Worm (Caenorhabditis elegans) whole organism, L4 larva: ENCODE measurements around the gene F16G10.13.

ENCODE experiments used
- T20F7.1 ChIP-seq: fragments of 200-800 bp; sonication (Bioruptor generic); optimal IDR thresholded peaks from 2 replicates; lab custom pipeline; 2018; ENCODE audit warnings: mild to moderate bottlenecking, missing genetic modification characterization, missing compliant biosample characterization
- Y105C5A.15 ChIP-seq: fragments of 200-800 bp; sonication (Bioruptor generic); IDR thresholded peaks from 2 replicates; pipeline ENCODE4 v1.3.6; 2022; ENCODE audit warnings: missing genetic modification characterization, missing compliant biosample characterization
- aha-1 ChIP-seq: fragments of 150-350 bp; peaks from one replicate; lab custom pipeline; 2014; ENCODE audit warnings: missing biosample characterization, missing genetic modification characterization
- ceh-62 ChIP-seq: sonication (generic microtip); optimal IDR thresholded peaks from 2 replicates; lab custom pipeline; 2017; ENCODE audit warnings: missing biosample characterization, missing genetic modification characterization
- cey-2 ChIP-seq: sonication (generic microtip); optimal IDR thresholded peaks from 3 replicates; lab custom pipeline; 2017; ENCODE audit warnings: missing genetic modification characterization, mild to moderate bottlenecking, missing compliant biosample characterization, antibody characterized with exemption, borderline replicate concordance; ENCODE audit not compliant: insufficient read depth
- daf-12 ChIP-seq: fragments of 150-350 bp; optimal IDR thresholded peaks from 2 replicates; lab custom pipeline; 2014; ENCODE audit warnings: missing biosample characterization, missing genetic modification reagents, missing genetic modification characterization
- dmd-8 ChIP-seq: fragments of 200-800 bp; sonication (Bioruptor generic); IDR thresholded peaks from 2 replicates; pipeline ENCODE4 v1.3.6; 2022; ENCODE audit warnings: missing genetic modification characterization, missing compliant biosample characterization
- dpl-1 ChIP-seq: fragments of 150-350 bp; optimal IDR thresholded peaks from 2 replicates; lab custom pipeline; 2014; ENCODE audit warnings: missing biosample characterization, missing genetic modification reagents, missing genetic modification characterization
- fkh-10 ChIP-seq: fragments of 150-350 bp; optimal IDR thresholded peaks from 2 replicates; lab custom pipeline; 2014; ENCODE audit warnings: missing biosample characterization, missing genetic modification reagents, missing genetic modification characterization
- gei-8 ChIP-seq: fragments of 200-800 bp; sonication (Bioruptor generic); optimal IDR thresholded peaks from 2 replicates; lab custom pipeline; 2018; ENCODE audit warnings: mild to moderate bottlenecking, missing genetic modification characterization, missing compliant biosample characterization
- hif-1 ChIP-seq, 2 experiments: sonication (generic microtip); optimal IDR thresholded peaks; 2 replicates each; lab custom pipeline; 2016 to 2017; ENCODE audit warnings: missing compliant biosample characterization in 2 of 2, missing genetic modification characterization in 2 of 2, missing genetic modification reagents in 2 of 2, missing genotype in 2 of 2, mild to moderate bottlenecking in 1 of 2
- lin-38 ChIP-seq: fragments of 200-800 bp; sonication (Bioruptor generic); IDR thresholded peaks from 2 replicates; pipeline ENCODE4 v1.3.6; 2022; ENCODE audit warnings: missing genetic modification reagents, missing genetic modification characterization, missing compliant biosample characterization
- mep-1 ChIP-seq: fragments of 150-350 bp; sonication (generic microtip); optimal IDR thresholded peaks from 3 replicates; lab custom pipeline; 2014; ENCODE audit warnings: missing biosample characterization, missing genetic modification characterization
- nhr-10 ChIP-seq: fragments of 150-350 bp; optimal IDR thresholded peaks from 2 replicates; lab custom pipeline; 2014; ENCODE audit warnings: missing biosample characterization, missing genetic modification characterization
- nhr-102 ChIP-seq: sonication (generic microtip); optimal IDR thresholded peaks from 2 replicates; lab custom pipeline; 2016; ENCODE audit warnings: mild to moderate bottlenecking, missing genetic modification characterization, moderate library complexity, missing compliant biosample characterization
- nhr-111 ChIP-seq: fragments of 200-800 bp; sonication (Bioruptor generic); optimal IDR thresholded peaks from 2 replicates; lab custom pipeline; 2018; ENCODE audit warnings: mild to moderate bottlenecking, missing genetic modification characterization, missing compliant biosample characterization
- nhr-25 ChIP-seq: sonication (generic microtip); optimal IDR thresholded peaks from 2 replicates; lab custom pipeline; 2017; ENCODE audit warnings: missing genetic modification characterization, mild to moderate bottlenecking, missing compliant biosample characterization, antibody characterized with exemption, moderate library complexity, borderline replicate concordance; ENCODE audit not compliant: insufficient read depth
- nhr-28 ChIP-seq: fragments of 150-350 bp; optimal IDR thresholded peaks from 2 replicates; lab custom pipeline; 2014; ENCODE audit warnings: missing biosample characterization, missing genetic modification characterization
- nhr-42 ChIP-seq: fragments of 200-800 bp; sonication (Bioruptor generic); IDR thresholded peaks from 2 replicates; pipeline ENCODE4 v1.3.6; 2022; ENCODE audit warnings: missing genetic modification characterization, missing compliant biosample characterization
- nhr-76 ChIP-seq: fragments of 150-350 bp; optimal IDR thresholded peaks from 2 replicates; lab custom pipeline; 2014; ENCODE audit warnings: missing biosample characterization, missing genetic modification characterization
- snpc-4 ChIP-seq: fragments of 150-350 bp; optimal IDR thresholded peaks from 2 replicates; lab custom pipeline; 2014; ENCODE audit warnings: missing biosample characterization, missing genetic modification characterization
- spr-3 ChIP-seq: fragments of 200-800 bp; sonication (Bioruptor generic); optimal IDR thresholded peaks from 2 replicates; lab custom pipeline; 2018; ENCODE audit warnings: mild to moderate bottlenecking, missing genetic modification characterization, missing compliant biosample characterization
- unc-130 ChIP-seq: sonication (generic microtip); optimal IDR thresholded peaks from 2 replicates; lab custom pipeline; 2016; ENCODE audit warnings: missing genetic modification reagents, missing genetic modification characterization, missing compliant biosample characterization
- unc-62 ChIP-seq, 3 experiments: fragments of 150-350 bp in 1 of 3; sonication (generic microtip); optimal IDR thresholded peaks in 2 of 3; peaks in 1 of 3; 1 replicate in 1 of 3; 2 replicates in 2 of 3; lab custom pipeline; 2014 to 2017; ENCODE audit warnings: missing biosample characterization in 3 of 3, missing genetic modification characterization in 3 of 3, missing genetic modification reagents in 3 of 3, missing genotype in 1 of 3
- vab-7 ChIP-seq: fragments of 200-800 bp; sonication (Bioruptor generic); IDR thresholded peaks from 2 replicates; pipeline ENCODE4 v1.3.6; 2022; ENCODE audit warnings: missing genetic modification reagents, missing genetic modification characterization, missing compliant biosample characterization
- zag-1 ChIP-seq: fragments of 150-350 bp; optimal IDR thresholded peaks from 2 replicates; lab custom pipeline; 2014; ENCODE audit warnings: missing biosample characterization, missing genetic modification characterization
- zip-11 ChIP-seq: fragments of 200-800 bp; sonication (Bioruptor generic); IDR thresholded peaks from 2 replicates; pipeline ENCODE4 v1.3.6; 2022; ENCODE audit warnings: missing genetic modification characterization, missing compliant biosample characterization
- ztf-11 ChIP-seq: fragments of 150-350 bp; optimal IDR thresholded peaks from 2 replicates; lab custom pipeline; 2014; ENCODE audit warnings: missing biosample characterization, missing genetic modification characterization

Gene F16G10.13

ce11 chrII:2378465-2379009 is 17.2 kb downstream of the F16G10.13 start (continued):
- TF ChIP-seq zip-11 (GFP tag; lab: Robert Waterston, UW) (no peak), dmd-8 (GFP tag; lab: Robert Waterston, UW) (no peak; the same call in 1 of the 2 replicates), Y105C5A.15 (GFP tag; lab: Robert Waterston, UW) (no peak), vab-7 (GFP tag; lab: Robert Waterston, UW) (no peak), nhr-76 (tag; lab: Kevin White, UChicago) (no peak), ztf-11 (no peak), zag-1 (tag; lab: Kevin White, UChicago) (no peak), nhr-10 (tag; lab: Kevin White, UChicago) (peak; percentile 60)
- TF ChIP-seq, all 104 proteins: peak for 38

- TF ChIP-seq spr-3 (GFP tag; lab: Kevin White, UChicago), result no peak
- TF ChIP-seq unc-62 (GFP tag; optimal IDR thresholded peaks at IDR 0.05 in 1 of 2; lab: Kevin White, UChicago), result peak in 1 of 2 experiments; percentile 1
- TF ChIP-seq unc-62 (tag; optimal IDR thresholded peaks at IDR 0.05; lab: Kevin White, UChicago), result no peak
Measured at ce11 chrII:2377751-2378150, 18.0 kb downstream of the F16G10.13 start, which contains the start of gene F16G10.6. F16G10.6 (minus strand) TSS chrII:2377851.

- TF ChIP-seq dpl-1 (GFP tag; lab: Kevin White, UChicago) (no peak), daf-12 (tag; lab: Kevin White, UChicago) (no peak), mep-1 (no peak), nhr-25 (tag; lab: Kevin White, UChicago) (no peak), ceh-62 (tag; lab: Kevin White, UChicago) (no peak), dmd-8 (GFP tag; lab: Robert Waterston, UW) (no peak), unc-62 (GFP tag; optimal IDR thresholded peaks at IDR 0.05 in 1 of 2; lab: Kevin White, UChicago) (peak in 1 of 2 experiments; percentile 79), unc-62 (tag; optimal IDR thresholded peaks at IDR 0.05; lab: Kevin White, UChicago) (no peak)
- TF ChIP-seq, all 104 proteins: peak for 1
Measured at ce11 chrII:2374973-2375372, 20.8 kb downstream of the F16G10.13 start, which contains the start of gene F16G10.2. F16G10.2 (plus strand) TSS chrII:2375273.

ce11 chrII:2372090-2372489 is 23.7 kb downstream of the F16G10.13 start, which contains the start of gene F16G10.3:
F16G10.3 (plus strand) TSS chrII:2372390.
- TF ChIP-seq aha-1 (tag; lab: Kevin White, UChicago), result peak; percentile 66
- no peak for TF ChIP-seq nhr-111 (GFP tag; lab: Kevin White, UChicago)

- TF ChIP-seq lin-38 (GFP tag; lab: Robert Waterston, UW), result no peak
- TF ChIP-seq aha-1 (tag; lab: Kevin White, UChicago), result peak; percentile 6
- TF ChIP-seq, all 104 proteins: peak for 1
Measured at ce11 chrII:2368956-2369355, 26.8 kb downstream of the F16G10.13 start, which contains the start of gene hpo-25. hpo-25 (plus strand) TSS chrII:2369256.

ce11 chrII:2366623-2367365 is 29.0 kb downstream of the F16G10.13 start, which contains the start of the genes F43C11.12 and F16G10.5:
F43C11.12 (minus strand) TSS chrII:2366723.
F16G10.5 (plus strand) TSS chrII:2367315.
- no peak for TF ChIP-seq unc-130 (GFP tag; lab: Kevin White, UChicago)
- no peak for TF ChIP-seq nhr-76 (tag; lab: Kevin White, UChicago)
- TF ChIP-seq dpl-1 (GFP tag; lab: Kevin White, UChicago), result no peak
- TF ChIP-seq nhr-42 (GFP tag; lab: Robert Waterston, UW), result no peak
- no peak for TF ChIP-seq ceh-62 (tag; lab: Kevin White, UChicago)
- TF ChIP-seq unc-62 (GFP tag; optimal IDR thresholded peaks at IDR 0.05 in 1 of 2; lab: Kevin White, UChicago), result peak in 1 of 2 experiments; percentile 32
- TF ChIP-seq unc-62 (tag; optimal IDR thresholded peaks at IDR 0.05; lab: Kevin White, UChicago), result no peak
- no peak for TF ChIP-seq T20F7.1
- no peak for TF ChIP-seq fkh-10 (GFP tag; lab: Kevin White, UChicago)

- no peak for TF ChIP-seq nhr-102
- no peak for TF ChIP-seq gei-8 (GFP tag; lab: Kevin White, UChicago)
- no peak for TF ChIP-seq cey-2 (tag; lab: Kevin White, UChicago)
- TF ChIP-seq snpc-4 (tag; lab: Kevin White, UChicago), result no peak
- no peak for TF ChIP-seq daf-12 (tag; lab: Kevin White, UChicago)
- no peak for TF ChIP-seq nhr-28 (tag; lab: Kevin White, UChicago)
- no peak for TF ChIP-seq nhr-76 (tag; lab: Kevin White, UChicago)
- TF ChIP-seq hif-1 (tag; optimal IDR thresholded peaks at IDR 0.05; lab: Kevin White, UChicago), result no peak
Measured at ce11 chrII:2363673-2364072, 32.1 kb downstream of the F16G10.13 start, which contains the start of gene F43C11.11. F43C11.11 (minus strand) TSS chrII:2363773.
